Fruit fly (Drosophila melanogaster) whole organism, embryonic: ENCODE data around the gene Mo25.

Source experiments
- Aef1 ChIP-seq: fragments of 200-800 bp; sonication (Bioruptor generic); IDR thresholded peaks from 3 replicates; pipeline ENCODE4 v1.3.6; 2022; ENCODE audit warnings: missing biosample characterization, missing genetic modification characterization
- Blimp-1 ChIP-seq: fragments of 200-800 bp; sonication (Bioruptor generic); optimal IDR thresholded peaks from 3 replicates; lab custom pipeline; 2018; ENCODE audit warnings: missing biosample characterization, missing genetic modification characterization, mild to moderate bottlenecking, moderate library complexity, missing genetic modification reagents
- BtbVII ChIP-seq: fragments of 200-800 bp; sonication (Bioruptor generic); optimal IDR thresholded peaks from 3 replicates; lab custom pipeline; 2017; ENCODE audit warnings: missing biosample characterization, mild to moderate bottlenecking, missing genetic modification characterization
- CG10654 ChIP-seq: fragments of 200-800 bp; sonication (Bioruptor generic); optimal IDR thresholded peaks from 2 replicates; lab custom pipeline; 2016; ENCODE audit warnings: missing biosample characterization, missing genetic modification characterization
- CG11085 ChIP-seq: fragments of 200-800 bp; sonication (Bioruptor generic); IDR thresholded peaks from 2 replicates; pipeline ENCODE4 v1.3.6; 2022; ENCODE audit warnings: missing biosample characterization, missing genetic modification characterization
- CG11456 ChIP-seq: fragments of 200-800 bp; sonication (Bioruptor generic); IDR thresholded peaks from 3 replicates; pipeline ENCODE4 v1.3.6; 2022; ENCODE audit warnings: missing biosample characterization, missing genetic modification characterization
- CG13424 ChIP-seq: fragments of 200-800 bp; sonication (Bioruptor generic); optimal IDR thresholded peaks from 2 replicates; lab custom pipeline; 2019; ENCODE audit warnings: missing biosample characterization, mild to moderate bottlenecking, missing genetic modification characterization, moderate library complexity
- CG14050 ChIP-seq: fragments of 200-800 bp; sonication (Bioruptor generic); IDR thresholded peaks from 3 replicates; pipeline ENCODE4 v1.3.6; 2022; ENCODE audit warnings: missing biosample characterization, missing genetic modification characterization
- CG14441 ChIP-seq: fragments of 200-800 bp; sonication (Bioruptor generic); IDR thresholded peaks from 2 replicates; pipeline ENCODE4 v1.3.6; 2022; ENCODE audit warnings: missing biosample characterization, missing genetic modification characterization
- CG15073 ChIP-seq: fragments of 200-800 bp; sonication (Bioruptor generic); optimal IDR thresholded peaks from 2 replicates; lab custom pipeline; 2016; ENCODE audit warnings: missing biosample characterization, missing genetic modification characterization
- CG1603 ChIP-seq: fragments of 200-800 bp; sonication (Bioruptor generic); optimal IDR thresholded peaks from 2 replicates; lab custom pipeline; 2019; ENCODE audit warnings: missing biosample characterization, mild to moderate bottlenecking, missing genetic modification characterization, moderate library complexity
- CG17829 ChIP-seq: fragments of 200-800 bp; optimal IDR thresholded peaks from 2 replicates; lab custom pipeline; 2019; ENCODE audit warnings: missing biosample characterization, mild to moderate bottlenecking, missing genetic modification characterization, moderate library complexity
- CG17912 ChIP-seq: fragments of 200-800 bp; sonication (Bioruptor generic); optimal IDR thresholded peaks from 2 replicates; lab custom pipeline; 2018; ENCODE audit warnings: missing biosample characterization, mild to moderate bottlenecking, missing genetic modification characterization
- CG3847 ChIP-seq: fragments of 200-800 bp; sonication (Bioruptor generic); IDR thresholded peaks from 2 replicates; pipeline ENCODE4 v1.3.6; 2022; ENCODE audit warnings: missing biosample characterization, missing genetic modification characterization
- CG4854 ChIP-seq: fragments of 200-800 bp; sonication (Bioruptor generic); optimal IDR thresholded peaks from 2 replicates; lab custom pipeline; 2016; ENCODE audit warnings: missing biosample characterization, missing genetic modification characterization, inconsistent platforms
- CG7963 ChIP-seq: fragments of 200-800 bp; sonication (Bioruptor generic); IDR thresholded peaks from 3 replicates; pipeline ENCODE4 v1.3.6; 2022; ENCODE audit warnings: missing biosample characterization, missing genetic modification characterization; ENCODE audit not compliant: partially characterized antibody
- CG8924 ChIP-seq: fragments of 200-800 bp; optimal IDR thresholded peaks from 3 replicates; lab custom pipeline; 2019; ENCODE audit warnings: missing biosample characterization, mild to moderate bottlenecking, missing genetic modification characterization, moderate library complexity
- Gsc ChIP-seq: fragments of 200-800 bp; sonication (Bioruptor generic); IDR thresholded peaks from 2 replicates; pipeline ENCODE4 v1.3.6; 2022; ENCODE audit warnings: missing biosample characterization, missing genetic modification characterization
- Hmr ChIP-seq: fragments of 200-800 bp; sonication (Bioruptor generic); optimal IDR thresholded peaks from 3 replicates; lab custom pipeline; 2017; ENCODE audit warnings: mild to moderate bottlenecking, missing biosample characterization, missing genetic modification reagents, missing genetic modification characterization
- Kr ChIP-seq: fragments of 200-800 bp; sonication (Bioruptor generic); optimal IDR thresholded peaks from 2 replicates; lab custom pipeline; 2017; ENCODE audit warnings: missing biosample characterization, mild to moderate bottlenecking, missing genetic modification characterization
- Max ChIP-seq: fragments of 200-800 bp; sonication (Bioruptor generic); optimal IDR thresholded peaks from 2 replicates; lab custom pipeline; 2016; ENCODE audit warnings: missing biosample characterization, mild to moderate bottlenecking, missing genetic modification characterization
- Nf-YB ChIP-seq: fragments of 200-800 bp; sonication (Bioruptor generic); optimal IDR thresholded peaks from 3 replicates; lab custom pipeline; 2019; ENCODE audit warnings: missing biosample characterization, mild to moderate bottlenecking, missing genetic modification characterization, moderate library complexity
- PHDP ChIP-seq: fragments of 200-800 bp; sonication (Bioruptor generic); optimal IDR thresholded peaks from 3 replicates; lab custom pipeline; 2018; ENCODE audit warnings: missing biosample characterization, mild to moderate bottlenecking, missing genetic modification characterization, moderate library complexity
- Rfx ChIP-seq: fragments of 200-800 bp; sonication (Bioruptor generic); IDR thresholded peaks from 2 replicates; pipeline ENCODE4 v1.3.6; 2022; ENCODE audit warnings: missing biosample characterization, missing genetic modification characterization
- Side ChIP-seq: fragments of 200-800 bp; sonication (Bioruptor generic); optimal IDR thresholded peaks from 2 replicates; lab custom pipeline; 2016; ENCODE audit warnings: missing biosample characterization, missing genetic modification characterization
- Sry-δ ChIP-seq: fragments of 200-800 bp; sonication (Bioruptor generic); optimal IDR thresholded peaks from 2 replicates; lab custom pipeline; 2016; ENCODE audit warnings: missing biosample characterization, missing genetic modification characterization
- amos ChIP-seq: fragments of 200-800 bp; sonication (Bioruptor generic); IDR thresholded peaks from 2 replicates; pipeline ENCODE4 v1.3.6; 2022; ENCODE audit warnings: missing biosample characterization, missing genetic modification characterization; ENCODE audit not compliant: partially characterized antibody
- bbx ChIP-seq: fragments of 200-800 bp; sonication (Bioruptor generic); IDR thresholded peaks from 2 replicates; pipeline ENCODE4 v1.3.6; 2022; ENCODE audit warnings: missing biosample characterization, missing genetic modification characterization; ENCODE audit not compliant: partially characterized antibody
- corto ChIP-seq: fragments of 200-800 bp; sonication (Bioruptor generic); optimal IDR thresholded peaks from 2 replicates; lab custom pipeline; 2016; ENCODE audit warnings: missing biosample characterization, mild to moderate bottlenecking, missing genetic modification characterization, moderate library complexity
- crp ChIP-seq, 2 experiments: fragments of 200-800 bp; sonication (Bioruptor generic); optimal IDR thresholded peaks; 2 replicates in 1 of 2; 3 replicates in 1 of 2; lab custom pipeline; 2017; ENCODE audit warnings: missing biosample characterization in 2 of 2, missing genetic modification characterization in 2 of 2, mild to moderate bottlenecking in 1 of 2, moderate library complexity in 1 of 2
- h ChIP-seq: fragments of >200 bp; optimal IDR thresholded peaks from 2 replicates; lab custom pipeline; 2017
- hb ChIP-seq: fragments of 200-800 bp; sonication (Bioruptor generic); IDR thresholded peaks from 3 replicates; pipeline ENCODE4 v1.3.6; 2022; ENCODE audit warnings: missing biosample characterization, missing genetic modification characterization; ENCODE audit not compliant: partially characterized antibody
- hkb ChIP-seq, 2 experiments: fragments of 200-800 bp in 1 of 2; fragments of >200 bp in 1 of 2; sonication (Bioruptor generic) in 1 of 2; IDR thresholded peaks in 1 of 2; optimal IDR thresholded peaks in 1 of 2; 2 replicates each; pipeline versions ENCODE4 v1.3.6 to Lab custom; 2017 to 2022; ENCODE audit warnings: missing biosample characterization in 1 of 2, missing genetic modification characterization in 1 of 2
- ind ChIP-seq: fragments of 200-800 bp; sonication (Bioruptor generic); optimal IDR thresholded peaks from 3 replicates; lab custom pipeline; 2016; ENCODE audit warnings: missing biosample characterization, missing genetic modification characterization
- inv ChIP-seq: fragments of 200-800 bp; sonication (Bioruptor generic); IDR thresholded peaks from 2 replicates; pipeline ENCODE4 v1.3.6; 2022; ENCODE audit warnings: missing biosample characterization, missing genetic modification characterization; ENCODE audit not compliant: partially characterized antibody
- knrl ChIP-seq: fragments of 200-800 bp; sonication (Bioruptor generic); IDR thresholded peaks from 3 replicates; pipeline ENCODE4 v1.3.6; 2022; ENCODE audit warnings: missing biosample characterization, missing genetic modification characterization; ENCODE audit not compliant: partially characterized antibody
- lmd ChIP-seq: fragments of 200-800 bp; sonication (Bioruptor generic); IDR thresholded peaks from 2 replicates; pipeline ENCODE4 v1.3.6; 2022; ENCODE audit warnings: missing biosample characterization, missing genetic modification characterization
- luna ChIP-seq: fragments of 200-800 bp; sonication (Bioruptor generic); optimal IDR thresholded peaks from 2 replicates; lab custom pipeline; 2016; ENCODE audit warnings: missing biosample characterization, missing genetic modification characterization
- nmo ChIP-seq: fragments of 200-800 bp; sonication (Bioruptor generic); optimal IDR thresholded peaks from 2 replicates; lab custom pipeline; 2018; ENCODE audit warnings: missing biosample characterization, mild to moderate bottlenecking, missing genetic modification characterization, moderate library complexity
- org-1 ChIP-seq: fragments of 200-800 bp; sonication (Bioruptor generic); optimal IDR thresholded peaks from 2 replicates; lab custom pipeline; 2017; ENCODE audit warnings: missing biosample characterization, missing genetic modification characterization
- pnt ChIP-seq: fragments of 200-800 bp; sonication (Bioruptor generic); optimal IDR thresholded peaks from 3 replicates; lab custom pipeline; 2016; ENCODE audit warnings: missing biosample characterization, missing genetic modification characterization
- sd ChIP-seq: fragments of 200-800 bp; sonication (Bioruptor generic); optimal IDR thresholded peaks from 3 replicates; lab custom pipeline; 2018; ENCODE audit warnings: missing biosample characterization, mild to moderate bottlenecking, missing genetic modification characterization, moderate library complexity
- seq ChIP-seq: fragments of 200-800 bp; sonication (Bioruptor generic); IDR thresholded peaks from 2 replicates; pipeline ENCODE4 v1.3.6; 2022; ENCODE audit warnings: missing biosample characterization, missing genetic modification characterization
- twi ChIP-seq: fragments of 200-800 bp; optimal IDR thresholded peaks from 2 replicates; lab custom pipeline; 2019; ENCODE audit warnings: missing biosample characterization, mild to moderate bottlenecking, missing genetic modification characterization, moderate library complexity
- tx ChIP-seq: fragments of 200-800 bp; sonication (Bioruptor generic); optimal IDR thresholded peaks from 2 replicates; lab custom pipeline; 2016; ENCODE audit warnings: missing biosample characterization, missing genetic modification characterization
- unpg ChIP-seq: fragments of 200-800 bp; sonication (Bioruptor generic); optimal IDR thresholded peaks from 3 replicates; lab custom pipeline; 2018; ENCODE audit warnings: missing biosample characterization, mild to moderate bottlenecking, missing genetic modification characterization, moderate library complexity
- usp ChIP-seq: fragments of >200 bp; optimal IDR thresholded peaks from 2 replicates; lab custom pipeline; 2017; ENCODE audit warnings: missing biosample characterization, missing genetic modification characterization
- vfl ChIP-seq: fragments of 200-800 bp; sonication (Bioruptor generic); optimal IDR thresholded peaks from 2 replicates; lab custom pipeline; 2016; ENCODE audit warnings: missing biosample characterization, missing genetic modification characterization
- wor ChIP-seq: fragments of 200-800 bp; sonication (Bioruptor generic); IDR thresholded peaks from 2 replicates; pipeline ENCODE4 v1.3.6; 2022; ENCODE audit warnings: missing biosample characterization, missing genetic modification characterization
- zen ChIP-seq: fragments of 200-800 bp; sonication (Bioruptor generic); optimal IDR thresholded peaks from 3 replicates; lab custom pipeline; 2018; ENCODE audit warnings: missing biosample characterization, mild to moderate bottlenecking, missing genetic modification characterization, moderate library complexity

Gene Mo25

DNA sequence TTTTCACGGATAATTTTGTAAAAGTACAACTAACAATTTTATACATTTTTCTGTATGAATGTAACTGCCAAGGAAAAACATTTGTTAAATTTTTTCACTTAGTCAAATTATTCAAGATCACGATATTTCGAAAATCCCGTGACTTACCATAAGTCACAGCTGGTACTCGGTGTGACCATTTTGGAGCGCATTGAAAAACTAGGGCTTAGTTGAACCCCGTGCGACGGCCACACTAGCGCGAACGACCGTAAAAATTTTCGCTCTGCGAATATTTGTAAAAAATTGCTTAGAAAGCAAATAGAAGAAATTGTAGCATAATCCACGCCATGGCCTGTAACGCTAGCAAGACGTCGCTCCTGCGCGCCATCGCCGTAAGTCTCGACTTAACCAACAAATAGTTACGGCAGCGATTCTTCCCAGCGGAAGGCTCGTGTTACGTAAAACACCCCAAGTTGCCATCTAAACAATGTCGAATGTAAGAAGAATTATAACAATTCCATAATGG is 31.1 kb downstream of the Mo25 start, which contains the start of gene UQCR-C2 (continued):
- TF ChIP-seq wor (no peak), unpg (no peak), CG8924 (peak; percentile 36), luna (GFP tag; lab: Kevin White, UChicago) (no peak), lmd (GFP tag; lab: Robert Waterston, UW) (0 out of 2 replicates have a peak, but pooled peaks have one; percentile 6), amos (GFP tag; lab: Robert Waterston, UW) (peak; percentile 30; the same call in 1 of the 2 replicates), Nf-YB (GFP tag; lab: Kevin White, UChicago) (no peak), pnt (GFP tag; lab: Kevin White, UChicago) (no peak), CG11085 (no peak), CG15073 (GFP tag; lab: Kevin White, UChicago) (no peak), CG13424 (tag; lab: Kevin White, UChicago) (peak; percentile 14), seq (GFP tag; lab: Robert Waterston, UW) (no peak), CG17829 (peak; percentile 60), Max (GFP tag; lab: Kevin White, UChicago) (peak; percentile 9), Side (GFP tag; lab: Kevin White, UChicago) (peak; percentile 1), nmo (GFP tag; lab: Kevin White, UChicago) (peak; percentile 42), hkb (optimal IDR thresholded peaks at IDR 0.05; lab: Kevin White, UChicago) (no peak), hkb (GFP tag; IDR thresholded peaks at IDR 0.05; lab: Robert Waterston, UW) (no peak), Kr (no peak), Hmr (GFP tag; lab: Kevin White, UChicago) (peak; percentile 8), CG10654 (no peak), CG7963 (no peak), sd (tag; lab: Kevin White, UChicago) (peak; percentile 63), twi (peak; percentile 23), h (no peak), Gsc (no peak), tx (no peak), Aef1 (no peak), CG14050 (GFP tag; lab: Robert Waterston, UW) (no peak), inv (no peak), CG17912 (peak; percentile 55), ind (GFP tag; lab: Kevin White, UChicago) (no peak), BtbVII (no peak), vfl (GFP tag; lab: Kevin White, UChicago) (no peak), PHDP (tag; lab: Kevin White, UChicago) (peak; percentile 40), usp (GFP tag; lab: Kevin White, UChicago) (no peak), corto (no peak), zen (tag; lab: Kevin White, UChicago) (peak; percentile 23), Sry-δ (GFP tag; lab: Kevin White, UChicago) (peak; percentile 67), hb (GFP tag; lab: Robert Waterston, UW) (no peak), Rfx (GFP tag; lab: Robert Waterston, UW) (peak; percentile 49), CG1603 (peak; percentile 79), CG14441 (GFP tag; lab: Robert Waterston, UW) (no peak), org-1 (GFP tag; lab: Kevin White, UChicago) (no peak), bbx (peak; percentile 38), CG11456 (GFP tag; lab: Robert Waterston, UW) (no peak), CG4854 (no peak), CG3847 (peak; percentile 38; the same call in 1 of the 2 replicates), Blimp-1 (GFP tag; lab: Kevin White, UChicago) (no peak), crp (GFP tag; optimal IDR thresholded peaks at IDR 0.05; lab: Kevin White, UChicago) (peak in 1 of 2 experiments; percentile 83), knrl (GFP tag; lab: Robert Waterston, UW) (peak; percentile 35; the same call in 1 of the 3 replicates)
